Worm (Caenorhabditis elegans) whole organism, L1 larva: ENCODE data around the gene sumv-1.

Source experiments
- ceh-63 ChIP-seq: fragments of 200-800 bp; sonication (Bioruptor generic); optimal IDR thresholded peaks from 2 replicates; lab custom pipeline; 2018; ENCODE audit warnings: mild to moderate bottlenecking, missing genetic modification characterization, missing compliant biosample characterization
- fkh-10 ChIP-seq: sonication (generic microtip); optimal IDR thresholded peaks from 2 replicates; lab custom pipeline; 2017; ENCODE audit warnings: missing biosample characterization, missing genetic modification reagents, missing genetic modification characterization
- fos-1 ChIP-seq: fragments of 150-350 bp; optimal IDR thresholded peaks from 2 replicates; lab custom pipeline; 2014; ENCODE audit warnings: missing biosample characterization, missing genetic modification characterization
- lin-13 ChIP-seq: fragments of 150-350 bp; optimal IDR thresholded peaks from 2 replicates; lab custom pipeline; 2014; ENCODE audit warnings: missing biosample characterization, missing genetic modification reagents, missing genetic modification characterization
- lin-39 ChIP-seq: fragments of 150-350 bp; optimal IDR thresholded peaks from 2 replicates; lab custom pipeline; 2014; ENCODE audit warnings: missing biosample characterization, missing genetic modification reagents, missing genetic modification characterization
- mep-1 ChIP-seq: fragments of 150-350 bp; optimal IDR thresholded peaks from 2 replicates; lab custom pipeline; 2014; ENCODE audit warnings: missing biosample characterization, missing genetic modification characterization
- nhr-12 ChIP-seq: sonication (generic microtip); optimal IDR thresholded peaks from 2 replicates; lab custom pipeline; 2017; ENCODE audit warnings: missing biosample characterization, missing genetic modification characterization
- nhr-20 ChIP-seq: sonication (generic microtip); optimal IDR thresholded peaks from 2 replicates; lab custom pipeline; 2016; ENCODE audit warnings: mild to moderate bottlenecking, missing genetic modification characterization, missing compliant biosample characterization
- nhr-76 ChIP-seq: sonication (generic microtip); optimal IDR thresholded peaks from 2 replicates; lab custom pipeline; 2017; ENCODE audit warnings: missing biosample characterization, missing genetic modification characterization
- snpc-4 ChIP-seq: fragments of 150-350 bp; optimal IDR thresholded peaks from 2 replicates; lab custom pipeline; 2014; ENCODE audit warnings: missing biosample characterization, missing genetic modification characterization
- sup-37 ChIP-seq: fragments of 200-800 bp; sonication (Bioruptor generic); optimal IDR thresholded peaks from 2 replicates; lab custom pipeline; 2018; ENCODE audit warnings: mild to moderate bottlenecking, missing genetic modification characterization, missing compliant biosample characterization
- zip-4 ChIP-seq: fragments of 200-800 bp; sonication (Bioruptor generic); optimal IDR thresholded peaks from 2 replicates; lab custom pipeline; 2018; ENCODE audit warnings: mild to moderate bottlenecking, missing genetic modification characterization, moderate library complexity, missing compliant biosample characterization
- ztf-11 ChIP-seq, 2 experiments: sonication (generic microtip); optimal IDR thresholded peaks; 2 replicates each; lab custom pipeline; 2016 to 2017; ENCODE audit warnings: missing genetic modification characterization in 2 of 2, missing biosample characterization in 1 of 2, missing compliant biosample characterization in 1 of 2

DNA sequence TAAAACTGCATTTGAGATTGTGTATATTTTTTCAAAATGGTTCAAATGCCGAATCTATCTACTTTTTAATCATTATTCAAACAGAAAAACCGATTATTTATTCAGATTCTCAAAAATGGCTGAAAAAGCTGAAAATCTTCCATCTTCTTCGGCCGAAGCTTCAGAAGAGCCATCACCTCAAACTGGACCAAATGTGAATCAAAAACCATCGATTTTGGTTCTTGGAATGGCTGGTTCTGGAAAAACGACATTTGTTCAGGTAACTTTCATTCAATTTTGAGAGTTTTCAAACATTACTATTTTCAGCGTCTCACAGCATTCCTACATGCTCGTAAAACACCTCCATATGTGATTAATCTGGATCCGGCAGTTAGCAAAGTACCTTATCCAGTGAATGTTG is 4.9 kb upstream of the sumv-1 start, which contains the start of gene gop-2:
- TF ChIP-seq nhr-76 (tag; lab: Kevin White, UChicago) (no peak), ceh-63 (GFP tag; lab: Kevin White, UChicago) (no peak), nhr-12 (tag; lab: Kevin White, UChicago) (no peak), mep-1 (no peak), sup-37 (GFP tag; lab: Kevin White, UChicago) (no peak), ztf-11 (tag; optimal IDR thresholded peaks at IDR 0.05; lab: Kevin White, UChicago) (no peak), nhr-20 (tag; lab: Kevin White, UChicago) (no peak), lin-39 (tag; lab: Kevin White, UChicago) (no peak), lin-13 (no peak), fkh-10 (GFP tag; lab: Kevin White, UChicago) (no peak), fos-1 (no peak), snpc-4 (tag; lab: Kevin White, UChicago) (no peak), zip-4 (GFP tag; lab: Kevin White, UChicago) (no peak)
